Worm (Caenorhabditis elegans) whole organism, late embryonic: ENCODE measurements around the gene srz-63.

Experiments
- ceh-2 ChIP-seq: sonication (generic microtip); optimal IDR thresholded peaks from 2 replicates; lab custom pipeline; 2016; ENCODE audit warnings: missing genotype, missing genetic modification characterization, missing compliant biosample characterization
- elt-2 ChIP-seq: sonication (generic microtip); optimal IDR thresholded peaks from 2 replicates; lab custom pipeline; 2016; ENCODE audit warnings: missing genetic modification reagents, missing genetic modification characterization, missing compliant biosample characterization
- ets-4 ChIP-seq: sonication (generic microtip); optimal IDR thresholded peaks from 2 replicates; lab custom pipeline; 2016; ENCODE audit warnings: missing genetic modification characterization, missing compliant biosample characterization
- fkh-10 ChIP-seq: fragments of 150-350 bp; optimal IDR thresholded peaks from 2 replicates; lab custom pipeline; 2014; ENCODE audit warnings: missing biosample characterization, missing genetic modification reagents, missing genetic modification characterization
- fkh-6 ChIP-seq: sonication (generic microtip); optimal IDR thresholded peaks from 2 replicates; lab custom pipeline; 2016; ENCODE audit warnings: missing genetic modification characterization, missing compliant biosample characterization
- madf-2 ChIP-seq: sonication (generic microtip); optimal IDR thresholded peaks from 2 replicates; lab custom pipeline; 2017; ENCODE audit warnings: missing genetic modification characterization, missing compliant biosample characterization
- pha-4 ChIP-seq: fragments of 150-350 bp; optimal IDR thresholded peaks from 2 replicates; lab custom pipeline; 2018; ENCODE audit warnings: missing biosample characterization, missing genetic modification reagents, missing genetic modification characterization

ce11 chrII:1258634-1259033 lies 19.8 kb upstream of the srz-63 start, which contains the start of gene clpr-2:
- TF ChIP-seq fkh-10 (GFP tag; lab: Kevin White, UChicago) (no peak), elt-2 (tag; lab: Kevin White, UChicago) (no peak), pha-4 (tag; lab: Kevin White, UChicago) (no peak), ceh-2 (no peak), madf-2 (no peak), fkh-6 (tag; lab: Kevin White, UChicago) (no peak), ets-4 (tag; lab: Kevin White, UChicago) (no peak)
